Worm (Caenorhabditis elegans): ENCODE measurements around the gene C12D8.13.

Gene C12D8.13

ce11 chrV:10246443-10246885 is 26.0 kb upstream of the C12D8.13 start (continued):
- TF ChIP-seq lin-13 (GFP tag; optimal IDR thresholded peaks at IDR 0.05) (peak; percentile 13), fkh-10 (GFP tag; optimal IDR thresholded peaks at IDR 0.05) (peak; percentile 16), fkh-4 (tag; optimal IDR thresholded peaks at IDR 0.05; ENCODE audit: borderline replicate concordance) (peak; percentile 55), mef-2 (tag; optimal IDR thresholded peaks at IDR 0.05) (no peak), pax-3 (tag; optimal IDR thresholded peaks at IDR 0.05) (peak; percentile 75), unc-86 (tag; optimal IDR thresholded peaks at IDR 0.05) (peak; percentile 69)

- TF ChIP-seq nhr-90 (tag; optimal IDR thresholded peaks at IDR 0.05; ENCODE audit: poor library complexity) (no peak), dsc-1 (tag; optimal IDR thresholded peaks at IDR 0.05) (peak; percentile 6)
Observed at ce11 chrV:10245615-10246014, 25.1 kb upstream of the C12D8.13 start.

ce11 chrV:10244018-10244720 is 23.7 kb upstream of the C12D8.13 start:
- no peak for TF ChIP-seq ets-5 (GFP tag; IDR thresholded peaks at IDR 0.05)
- TF ChIP-seq elt-2 (tag; optimal IDR thresholded peaks at IDR 0.05), result peak; percentile 34
- TF ChIP-seq fkh-8 (tag; optimal IDR thresholded peaks at IDR 0.05), result peak; percentile 11
- no peak for TF ChIP-seq pag-3 (tag; optimal IDR thresholded peaks at IDR 0.05; ENCODE audit: borderline replicate concordance, insufficient read depth)
- peak; percentile 73 for TF ChIP-seq dsc-1 (tag; optimal IDR thresholded peaks at IDR 0.05)

- TF ChIP-seq aly-2 (tag; optimal IDR thresholded peaks at IDR 0.05) (no peak), hlh-4 (tag; optimal IDR thresholded peaks at IDR 0.05) (no peak), C34B4.2 (tag; optimal IDR thresholded peaks at IDR 0.05) (no peak), mep-1 (tag; optimal IDR thresholded peaks at IDR 0.05) (no peak), nhr-84 (tag; optimal IDR thresholded peaks at IDR 0.05) (no peak)
Observed at ce11 chrV:10243105-10243504, 22.6 kb upstream of the C12D8.13 start, which contains the start of gene C12D8.9. Gene C12D8.9 (minus strand): TSS chrV:10243205.

ce11 chrV:10241121-10241803 is 20.8 kb upstream of the C12D8.13 start, which contains the start of the genes C12D8.21 and col-148:
Gene C12D8.21 (minus strand): TSS chrV:10241188.
Gene col-148 (plus strand): TSS chrV:10241753.
- TF ChIP-seq nhr-71 (tag; optimal IDR thresholded peaks at IDR 0.05) (peak; percentile 11), lin-13 (GFP tag; optimal IDR thresholded peaks at IDR 0.05) (no peak), hlh-4 (tag; optimal IDR thresholded peaks at IDR 0.05) (no peak), sox-4 (tag; optimal IDR thresholded peaks at IDR 0.05) (peak; percentile 22), ceh-90 (tag; optimal IDR thresholded peaks at IDR 0.05) (no peak), dsc-1 (tag; optimal IDR thresholded peaks at IDR 0.05) (peak; percentile 96), lsy-2 (tag; optimal IDR thresholded peaks at IDR 0.05) (no peak), pax-3 (tag; optimal IDR thresholded peaks at IDR 0.05) (peak; percentile 62), swsn-7 (tag; optimal IDR thresholded peaks at IDR 0.05) (no peak), efl-1 (optimal IDR thresholded peaks at IDR 0.05) (no peak), efl-1 (GFP tag; optimal IDR thresholded peaks at IDR 0.05 in 1 of 2) (no peak), elt-2 (tag; optimal IDR thresholded peaks at IDR 0.05) (no peak), lin-14 (GFP tag; optimal IDR thresholded peaks at IDR 0.05) (no peak), alr-1 (tag; optimal IDR thresholded peaks at IDR 0.05; ENCODE audit: borderline replicate concordance) (no peak), fkh-8 (tag; optimal IDR thresholded peaks at IDR 0.05) (peak; percentile 72), nhr-85 (tag) (no peak), zag-1 (tag; optimal IDR thresholded peaks at IDR 0.05) (no peak), elt-3 (tag; optimal IDR thresholded peaks at IDR 0.05) (no peak), sup-37 (GFP tag; optimal IDR thresholded peaks at IDR 0.05) (no peak), irx-1 (tag; optimal IDR thresholded peaks at IDR 0.05) (no peak), nhr-47 (tag; optimal IDR thresholded peaks at IDR 0.05) (peak; percentile 35), xbp-1 (tag; optimal IDR thresholded peaks at IDR 0.05) (no peak)
